Worm (Caenorhabditis elegans): Measurements from ENCODE around the gene bcs-1.

- TF ChIP-seq klf-2 (GFP tag; conservative IDR thresholded peaks at IDR 0.05) (no peak), ztf-29 (GFP tag; IDR thresholded peaks at IDR 0.05) (no peak)
Observed at ce11 chrII:8599214-8599613, 28.3 kb downstream of the bcs-1 start, which contains the start of gene F28C6.5.

All from whole organism, midembryonic.